Worm (Caenorhabditis elegans) whole organism, L1 larva: Measurements from ENCODE around the gene F47B8.13.
A peak's percentile ranks its signal among the peaks of the same experiment; 100 is the strongest.

Experiments
- C04F5.9 ChIP-seq: sonication (generic microtip); optimal IDR thresholded peaks from 2 replicates; lab custom pipeline; 2016; ENCODE audit warnings: missing genetic modification characterization, missing compliant biosample characterization
- C34B4.2 ChIP-seq: sonication (generic microtip); optimal IDR thresholded peaks from 2 replicates; lab custom pipeline; 2017; ENCODE audit warnings: mild to moderate bottlenecking, missing genetic modification characterization, missing compliant biosample characterization
- F16B12.6 ChIP-seq: fragments of 150-350 bp; optimal IDR thresholded peaks from 2 replicates; lab custom pipeline; 2014; ENCODE audit warnings: missing biosample characterization, missing genetic modification characterization
- Y116A8C.19 ChIP-seq: sonication (generic microtip); optimal IDR thresholded peaks from 2 replicates; lab custom pipeline; 2016; ENCODE audit warnings: missing compliant biosample characterization, missing genetic modification characterization, borderline replicate concordance
- aha-1 ChIP-seq: fragments of 150-350 bp; optimal IDR thresholded peaks from 2 replicates; lab custom pipeline; 2014; ENCODE audit warnings: missing biosample characterization, missing genetic modification characterization
- alr-1 ChIP-seq: fragments of 200-800 bp; sonication (Bioruptor generic); optimal IDR thresholded peaks from 2 replicates; lab custom pipeline; 2018; ENCODE audit warnings: borderline replicate concordance, mild to moderate bottlenecking, missing genetic modification characterization, missing compliant biosample characterization
- ama-1 ChIP-seq: fragments of 150-350 bp; optimal IDR thresholded peaks from 2 replicates; lab custom pipeline; 2014
- ceh-63 ChIP-seq: fragments of 200-800 bp; sonication (Bioruptor generic); optimal IDR thresholded peaks from 2 replicates; lab custom pipeline; 2018; ENCODE audit warnings: mild to moderate bottlenecking, missing genetic modification characterization, missing compliant biosample characterization
- ceh-8 ChIP-seq: fragments of 200-800 bp; sonication (Bioruptor generic); optimal IDR thresholded peaks from 2 replicates; lab custom pipeline; 2018; ENCODE audit warnings: mild to moderate bottlenecking, missing genetic modification characterization, moderate library complexity, missing compliant biosample characterization
- ceh-82 ChIP-seq, 3 experiments: fragments of 150-350 bp in 1 of 3; sonication (generic microtip) in 2 of 3; optimal IDR thresholded peaks; 2 replicates each; lab custom pipeline; 2014 to 2017; ENCODE audit warnings: missing biosample characterization in 3 of 3, missing genetic modification characterization in 3 of 3
- ceh-88 ChIP-seq: fragments of 200-800 bp; sonication (Bioruptor generic); IDR thresholded peaks from 2 replicates; pipeline ENCODE4 v1.3.6; 2022; ENCODE audit warnings: missing genetic modification characterization, missing compliant biosample characterization
- ceh-90 ChIP-seq: sonication (generic microtip); optimal IDR thresholded peaks from 2 replicates; lab custom pipeline; 2016; ENCODE audit warnings: missing genetic modification characterization, missing compliant biosample characterization
- ces-1 ChIP-seq: fragments of 150-350 bp; optimal IDR thresholded peaks from 2 replicates; lab custom pipeline; 2014; ENCODE audit warnings: missing biosample characterization, missing genetic modification reagents, missing genetic modification characterization
- dpl-1 ChIP-seq, 3 experiments: fragments of 150-350 bp in 2 of 3; sonication (generic microtip) in 1 of 3; optimal IDR thresholded peaks; 2 replicates each; lab custom pipeline; 2014 to 2017; ENCODE audit warnings: missing biosample characterization in 3 of 3, missing genetic modification characterization in 3 of 3, missing genetic modification reagents in 3 of 3
- dsc-1 ChIP-seq: sonication (generic microtip); optimal IDR thresholded peaks from 2 replicates; lab custom pipeline; 2016; ENCODE audit warnings: mild to moderate bottlenecking, missing genetic modification characterization, missing compliant biosample characterization
- efl-3 ChIP-seq: fragments of 200-800 bp; sonication (Bioruptor generic); optimal IDR thresholded peaks from 2 replicates; lab custom pipeline; 2018; ENCODE audit warnings: mild to moderate bottlenecking, missing genetic modification characterization, missing compliant biosample characterization
- ets-5 ChIP-seq: fragments of 200-800 bp; sonication (Bioruptor generic); IDR thresholded peaks from 2 replicates; pipeline ENCODE4 v1.3.6; 2022; ENCODE audit warnings: missing genetic modification characterization, missing compliant biosample characterization
- fkh-4 ChIP-seq: sonication (generic microtip); optimal IDR thresholded peaks from 2 replicates; lab custom pipeline; 2016; ENCODE audit warnings: missing compliant biosample characterization, missing genetic modification characterization, borderline replicate concordance
- fkh-8 ChIP-seq: sonication (generic microtip); optimal IDR thresholded peaks from 2 replicates; lab custom pipeline; 2016; ENCODE audit warnings: mild to moderate bottlenecking, missing genetic modification characterization, missing compliant biosample characterization
- fos-1 ChIP-seq: fragments of 150-350 bp; optimal IDR thresholded peaks from 2 replicates; lab custom pipeline; 2014; ENCODE audit warnings: missing biosample characterization, missing genetic modification characterization
- grh-1 ChIP-seq: fragments of 200-800 bp; sonication (Bioruptor generic); IDR thresholded peaks from 2 replicates; pipeline ENCODE4 v1.3.6; 2022; ENCODE audit warnings: missing genetic modification reagents, missing genetic modification characterization, missing compliant biosample characterization
- hlh-4 ChIP-seq: sonication (generic microtip); optimal IDR thresholded peaks from 2 replicates; lab custom pipeline; 2016; ENCODE audit warnings: mild to moderate bottlenecking, missing genetic modification characterization, missing compliant biosample characterization
- irx-1 ChIP-seq: sonication (generic microtip); optimal IDR thresholded peaks from 2 replicates; lab custom pipeline; 2016; ENCODE audit warnings: missing genetic modification characterization, missing compliant biosample characterization
- jun-1 ChIP-seq: fragments of 150-350 bp; optimal IDR thresholded peaks from 2 replicates; lab custom pipeline; 2014; ENCODE audit warnings: missing biosample characterization, missing genetic modification reagents, missing genetic modification characterization
- lir-3 ChIP-seq: sonication (generic microtip); optimal IDR thresholded peaks from 2 replicates; lab custom pipeline; 2016; ENCODE audit warnings: mild to moderate bottlenecking, missing genetic modification characterization, moderate library complexity, missing compliant biosample characterization; ENCODE audit not compliant: poor library complexity
- lsy-2 ChIP-seq, 2 experiments: fragments of 150-350 bp; optimal IDR thresholded peaks; 2 replicates each; lab custom pipeline; 2014; ENCODE audit warnings: missing biosample characterization in 2 of 2, missing genetic modification characterization in 2 of 2
- mab-9 ChIP-seq: fragments of 200-800 bp; sonication (Bioruptor generic); IDR thresholded peaks from 2 replicates; pipeline ENCODE4 v1.3.6; 2022; ENCODE audit warnings: missing genetic modification reagents, missing genetic modification characterization, missing compliant biosample characterization
- mdl-1 ChIP-seq, 2 experiments: fragments of 150-350 bp; optimal IDR thresholded peaks; 2 replicates each; lab custom pipeline; 2014 to 2017; ENCODE audit warnings: missing biosample characterization in 2 of 2, missing genetic modification characterization in 2 of 2, inconsistent platforms in 1 of 2
- nhr-11 ChIP-seq: fragments of 150-350 bp; optimal IDR thresholded peaks from 2 replicates; lab custom pipeline; 2014; ENCODE audit warnings: missing biosample characterization, missing genetic modification characterization
- nhr-47 ChIP-seq: sonication (generic microtip); optimal IDR thresholded peaks from 2 replicates; lab custom pipeline; 2016; ENCODE audit warnings: mild to moderate bottlenecking, missing genetic modification characterization, moderate library complexity, missing compliant biosample characterization
- nhr-76 ChIP-seq: sonication (generic microtip); optimal IDR thresholded peaks from 2 replicates; lab custom pipeline; 2017; ENCODE audit warnings: missing biosample characterization, missing genetic modification characterization
- nhr-77 ChIP-seq: fragments of 150-350 bp; optimal IDR thresholded peaks from 2 replicates; lab custom pipeline; 2014; ENCODE audit warnings: missing biosample characterization, missing genetic modification characterization
- nhr-90 ChIP-seq: sonication (generic microtip); optimal IDR thresholded peaks from 2 replicates; lab custom pipeline; 2016; ENCODE audit warnings: mild to moderate bottlenecking, missing genetic modification characterization, missing compliant biosample characterization; ENCODE audit not compliant: poor library complexity
- pqm-1 ChIP-seq: sonication (generic microtip); optimal IDR thresholded peaks from 3 replicates; lab custom pipeline; 2017; ENCODE audit warnings: missing biosample characterization, missing genetic modification characterization
- rnt-1 ChIP-seq: sonication (generic microtip); optimal IDR thresholded peaks from 2 replicates; lab custom pipeline; 2016; ENCODE audit warnings: mild to moderate bottlenecking, missing genetic modification characterization, moderate library complexity, missing compliant biosample characterization
- skn-1 ChIP-seq: fragments of 150-350 bp; optimal IDR thresholded peaks from 2 replicates; lab custom pipeline; 2014; ENCODE audit warnings: missing biosample characterization, missing genetic modification characterization
- sox-4 ChIP-seq: sonication (generic microtip); optimal IDR thresholded peaks from 2 replicates; lab custom pipeline; 2016; ENCODE audit warnings: missing genetic modification characterization, missing compliant biosample characterization
- sptf-1 ChIP-seq: fragments of 150-350 bp; optimal IDR thresholded peaks from 2 replicates; lab custom pipeline; 2014; ENCODE audit warnings: missing biosample characterization, missing genetic modification characterization
- sup-37 ChIP-seq: fragments of 200-800 bp; sonication (Bioruptor generic); optimal IDR thresholded peaks from 2 replicates; lab custom pipeline; 2018; ENCODE audit warnings: mild to moderate bottlenecking, missing genetic modification characterization, missing compliant biosample characterization
- tbx-2 ChIP-seq: sonication (generic microtip); optimal IDR thresholded peaks from 2 replicates; lab custom pipeline; 2016; ENCODE audit warnings: missing genetic modification characterization, missing compliant biosample characterization
- tlp-1 ChIP-seq: fragments of 150-350 bp; optimal IDR thresholded peaks from 2 replicates; lab custom pipeline; 2014; ENCODE audit warnings: missing biosample characterization, missing genetic modification characterization
- unc-30 ChIP-seq: sonication (generic microtip); optimal IDR thresholded peaks from 2 replicates; lab custom pipeline; 2017; ENCODE audit warnings: missing biosample characterization, missing genetic modification characterization
- unc-62 ChIP-seq: fragments of 150-350 bp; optimal IDR thresholded peaks from 2 replicates; lab custom pipeline; 2014; ENCODE audit warnings: missing biosample characterization, missing genetic modification reagents, missing genetic modification characterization
- unc-86 ChIP-seq: sonication (generic microtip); optimal IDR thresholded peaks from 2 replicates; lab custom pipeline; 2016; ENCODE audit warnings: missing genetic modification characterization, missing compliant biosample characterization
- vab-15 ChIP-seq: sonication (generic microtip); optimal IDR thresholded peaks from 2 replicates; lab custom pipeline; 2017; ENCODE audit warnings: missing genotype, mild to moderate bottlenecking, missing genetic modification characterization, missing compliant biosample characterization
- xbp-1 ChIP-seq: sonication (generic microtip); optimal IDR thresholded peaks from 2 replicates; lab custom pipeline; 2016; ENCODE audit warnings: missing genetic modification characterization, missing compliant biosample characterization
- ztf-11 ChIP-seq, 2 experiments: sonication (generic microtip); optimal IDR thresholded peaks; 2 replicates each; lab custom pipeline; 2016 to 2017; ENCODE audit warnings: missing genetic modification characterization in 2 of 2, missing biosample characterization in 1 of 2, missing compliant biosample characterization in 1 of 2

F47B8.13 gene

ce11 chrV:14327776-14328175 lies 8.2 kb upstream of the F47B8.13 start, which contains the start of gene F47B8.5:
F47B8.5 (minus strand) TSS chrV:14327876.
- TF ChIP-seq sox-4 (tag; lab: Kevin White, UChicago) (no peak), nhr-77 (no peak), aha-1 (tag; lab: Kevin White, UChicago) (no peak), vab-15 (no peak), irx-1 (tag; lab: Kevin White, UChicago) (no peak), grh-1 (GFP tag; lab: Robert Waterston, UW) (no peak), pqm-1 (tag; lab: Kevin White, UChicago) (no peak), skn-1 (no peak), ztf-11 (tag; optimal IDR thresholded peaks at IDR 0.05; lab: Kevin White, UChicago) (no peak), tbx-2 (tag; lab: Kevin White, UChicago) (no peak), nhr-90 (no peak), unc-30 (tag; lab: Kevin White, UChicago) (no peak)

- TF ChIP-seq unc-62 (GFP tag; lab: Kevin White, UChicago) (no peak), vab-15 (no peak), alr-1 (tag; lab: Kevin White, UChicago) (no peak), C34B4.2 (tag; lab: Kevin White, UChicago) (no peak), ceh-8 (GFP tag; lab: Kevin White, UChicago) (peak; percentile 83), sptf-1 (tag; lab: Kevin White, UChicago) (no peak)
These were observed 5.3 kb upstream of the F47B8.13 start, which contains the start of the genes F47B8.4 and F47B8.18 for ce11 chrV:14324502-14325467. F47B8.4 (minus strand) TSS chrV:14324673. F47B8.18 (minus strand) TSS chrV:14325464.

- TF ChIP-seq tbx-2 (tag; lab: Kevin White, UChicago) (no peak), ztf-11 (tag; optimal IDR thresholded peaks at IDR 0.05; lab: Kevin White, UChicago) (no peak), dsc-1 (tag; lab: Kevin White, UChicago) (no peak), sup-37 (GFP tag; lab: Kevin White, UChicago) (no peak), rnt-1 (tag; lab: Kevin White, UChicago) (peak; percentile 47), F16B12.6 (no peak), sox-4 (tag; lab: Kevin White, UChicago) (no peak), pqm-1 (tag; lab: Kevin White, UChicago) (no peak), lir-3 (tag; lab: Kevin White, UChicago) (peak; percentile 9), fkh-8 (tag; lab: Kevin White, UChicago) (peak; percentile 85), hlh-4 (tag; lab: Kevin White, UChicago) (no peak), ces-1 (GFP tag; lab: Kevin White, UChicago) (no peak), Y116A8C.19 (no peak), nhr-11 (tag; lab: Kevin White, UChicago) (no peak), mdl-1 (tag; optimal IDR thresholded peaks at IDR 0.05; lab: Kevin White, UChicago) (peak in 1 of 2 experiments; percentile 59), mab-9 (no peak), ets-5 (GFP tag; lab: Robert Waterston, UW) (no peak), ceh-90 (tag; lab: Kevin White, UChicago) (no peak), ceh-63 (GFP tag; lab: Kevin White, UChicago) (no peak), ceh-82 (tag; optimal IDR thresholded peaks at IDR 0.05; lab: Kevin White, UChicago) (peak in 2 of 3 experiments; percentile 17 to 19), lsy-2 (tag; optimal IDR thresholded peaks at IDR 0.05; lab: Kevin White, UChicago) (peak; percentile 19 to 60), xbp-1 (tag; lab: Kevin White, UChicago) (no peak), fos-1 (tag; lab: Kevin White, UChicago) (peak; percentile 22), nhr-76 (tag; lab: Kevin White, UChicago) (no peak), unc-86 (tag; lab: Kevin White, UChicago) (no peak), fkh-4 (tag; lab: Kevin White, UChicago) (no peak), dpl-1 (GFP tag; optimal IDR thresholded peaks at IDR 0.05; lab: Kevin White, UChicago) (peak; percentile 20 to 43 (median 23)), ceh-88 (GFP tag; lab: Robert Waterston, UW) (no peak), efl-3 (GFP tag; lab: Kevin White, UChicago) (no peak), nhr-47 (tag; lab: Kevin White, UChicago) (peak; percentile 51), C04F5.9 (tag; lab: Kevin White, UChicago) (no peak), ama-1 (lab: Kevin White, UChicago) (no peak), unc-62 (GFP tag; lab: Kevin White, UChicago) (no peak), tlp-1 (no peak), jun-1 (no peak)
These were observed 3.2 kb upstream of the F47B8.13 start, which contains the start of gene F47B8.3 for ce11 chrV:14322743-14323142. F47B8.3 (minus strand) TSS chrV:14323003.
